Worm (Caenorhabditis elegans) whole organism, mixed stage, embryonic: ENCODE results near the gene parp-2.
A peak's percentile ranks its signal among the peaks of the same experiment; 100 is the strongest.

Experiments
- M03D4.4 ChIP-seq: sonication (generic microtip); optimal IDR thresholded peaks from 2 replicates; lab custom pipeline; 2017; ENCODE audit warnings: mild to moderate bottlenecking, missing genetic modification characterization, missing compliant biosample characterization
- bed-3 ChIP-seq: fragments of 200-800 bp; sonication (Bioruptor generic); optimal IDR thresholded peaks from 3 replicates; lab custom pipeline; 2018; ENCODE audit warnings: mild to moderate bottlenecking, missing genetic modification characterization, moderate library complexity, missing compliant biosample characterization
- blmp-1 ChIP-seq: fragments of 150-350 bp; optimal IDR thresholded peaks from 2 replicates; lab custom pipeline; 2014; ENCODE audit warnings: missing biosample characterization, missing genetic modification characterization
- ceh-39 ChIP-seq: fragments of 150-350 bp; optimal IDR thresholded peaks from 2 replicates; lab custom pipeline; 2014; ENCODE audit warnings: missing biosample characterization, missing genetic modification characterization
- ceh-43 ChIP-seq: fragments of 200-800 bp; sonication (Bioruptor generic); optimal IDR thresholded peaks from 2 replicates; lab custom pipeline; 2018; ENCODE audit warnings: mild to moderate bottlenecking, missing genetic modification characterization, moderate library complexity, missing compliant biosample characterization
- ceh-83 ChIP-seq: fragments of 200-800 bp; sonication (Bioruptor generic); optimal IDR thresholded peaks from 2 replicates; lab custom pipeline; 2018; ENCODE audit warnings: mild to moderate bottlenecking, missing genetic modification characterization, missing compliant biosample characterization
- ces-1 ChIP-seq: fragments of 150-350 bp; optimal IDR thresholded peaks from 2 replicates; lab custom pipeline; 2014; ENCODE audit warnings: missing biosample characterization, missing genetic modification reagents, missing genetic modification characterization
- cnd-1 ChIP-seq: fragments of 200-800 bp; sonication (Bioruptor generic); optimal IDR thresholded peaks from 2 replicates; lab custom pipeline; 2018; ENCODE audit warnings: mild to moderate bottlenecking, missing genetic modification characterization, missing compliant biosample characterization
- drap-1 ChIP-seq: fragments of 200-800 bp; sonication (Bioruptor generic); optimal IDR thresholded peaks from 3 replicates; lab custom pipeline; 2018; ENCODE audit warnings: mild to moderate bottlenecking, missing genetic modification characterization, missing compliant biosample characterization
- elt-1 ChIP-seq: sonication (generic microtip); optimal IDR thresholded peaks from 2 replicates; lab custom pipeline; 2017; ENCODE audit warnings: missing genetic modification characterization, mild to moderate bottlenecking, missing compliant biosample characterization, antibody characterized with exemption, moderate library complexity, borderline replicate concordance; ENCODE audit not compliant: insufficient read depth
- flh-1 ChIP-seq: fragments of 200-800 bp; sonication (Bioruptor generic); optimal IDR thresholded peaks from 2 replicates; lab custom pipeline; 2018; ENCODE audit warnings: mild to moderate bottlenecking, missing genetic modification characterization, moderate library complexity, missing compliant biosample characterization
- ham-2 ChIP-seq: fragments of 200-800 bp; sonication (Bioruptor generic); optimal IDR thresholded peaks from 2 replicates; lab custom pipeline; 2018; ENCODE audit warnings: mild to moderate bottlenecking, missing genetic modification characterization, missing compliant biosample characterization
- lin-32 ChIP-seq: fragments of 200-800 bp; sonication (Bioruptor generic); optimal IDR thresholded peaks from 2 replicates; lab custom pipeline; 2018; ENCODE audit warnings: mild to moderate bottlenecking, missing genetic modification characterization, missing compliant biosample characterization
- mep-1 ChIP-seq: fragments of 150-350 bp; optimal IDR thresholded peaks from 2 replicates; lab custom pipeline; 2017; ENCODE audit warnings: missing biosample characterization, missing genetic modification reagents, missing genetic modification characterization, inconsistent platforms
- mls-2 ChIP-seq: sonication (generic microtip); optimal IDR thresholded peaks from 2 replicates; lab custom pipeline; 2016; ENCODE audit warnings: mild to moderate bottlenecking, missing genetic modification characterization, moderate library complexity, missing compliant biosample characterization
- nhr-12 ChIP-seq: fragments of 150-350 bp; optimal IDR thresholded peaks from 2 replicates; lab custom pipeline; 2014; ENCODE audit warnings: missing biosample characterization, missing genetic modification characterization
- nhr-2 ChIP-seq: fragments of 150-350 bp; optimal IDR thresholded peaks from 2 replicates; lab custom pipeline; 2014; ENCODE audit warnings: missing biosample characterization, missing genetic modification characterization
- nhr-237 ChIP-seq: fragments of 150-350 bp; optimal IDR thresholded peaks from 2 replicates; lab custom pipeline; 2014; ENCODE audit warnings: missing biosample characterization, missing genetic modification characterization
- nhr-76 ChIP-seq: sonication (generic microtip); optimal IDR thresholded peaks from 2 replicates; lab custom pipeline; 2017; ENCODE audit warnings: missing biosample characterization, missing genetic modification characterization
- pha-4 ChIP-seq: fragments of 150-350 bp; optimal IDR thresholded peaks from 2 replicates; lab custom pipeline; 2018; ENCODE audit warnings: missing biosample characterization, missing genetic modification reagents, missing genetic modification characterization
- snpc-4 ChIP-seq: fragments of 150-350 bp; optimal IDR thresholded peaks from 2 replicates; lab custom pipeline; 2014; ENCODE audit warnings: missing biosample characterization, missing genetic modification characterization
- sptf-1 ChIP-seq: sonication (generic microtip); optimal IDR thresholded peaks from 2 replicates; lab custom pipeline; 2017; ENCODE audit warnings: mild to moderate bottlenecking, missing genetic modification characterization, moderate library complexity, missing compliant biosample characterization
- unc-120 ChIP-seq: sonication (generic microtip); optimal IDR thresholded peaks from 2 replicates; lab custom pipeline; 2017; ENCODE audit warnings: missing genetic modification characterization, missing compliant biosample characterization; ENCODE audit not compliant: poor library complexity, severe bottlenecking
- unc-39 ChIP-seq: fragments of 150-350 bp; optimal IDR thresholded peaks from 2 replicates; lab custom pipeline; 2014; ENCODE audit warnings: missing biosample characterization, missing genetic modification characterization
- ztf-11 ChIP-seq: fragments of 150-350 bp; optimal IDR thresholded peaks from 2 replicates; lab custom pipeline; 2014; ENCODE audit warnings: missing biosample characterization, missing genetic modification characterization

Gene parp-2

DNA sequence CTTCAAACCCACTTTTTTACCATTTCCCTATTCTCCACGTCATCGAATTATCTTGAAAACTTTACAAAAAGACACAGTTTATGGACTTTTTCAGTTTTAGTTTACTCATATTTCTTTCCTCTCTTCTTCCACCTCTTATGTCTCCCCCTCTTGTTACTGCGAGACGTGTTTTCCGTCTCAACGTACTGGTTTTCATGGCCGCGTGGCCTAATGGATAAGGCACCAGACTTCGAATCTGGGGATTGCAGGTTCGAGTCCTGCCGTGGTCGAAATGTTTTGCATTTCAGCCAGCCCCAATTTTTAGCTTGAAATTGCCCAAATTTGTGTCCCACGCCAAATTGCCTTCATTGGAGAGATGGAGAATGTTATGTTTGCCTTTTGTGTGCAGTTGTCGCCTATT lies 26.8 kb upstream of the parp-2 start (continued):
- TF ChIP-seq lin-32 (GFP tag; lab: Kevin White, UChicago): peak; percentile 86
- TF ChIP-seq nhr-12 (tag; lab: Kevin White, UChicago): no peak
- TF ChIP-seq mls-2 (tag; lab: Kevin White, UChicago): peak; percentile 95
- TF ChIP-seq ztf-11 (tag; lab: Kevin White, UChicago): peak; percentile 22
- peak; percentile 93 for TF ChIP-seq cnd-1 (tag; lab: Kevin White, UChicago)
- no peak for TF ChIP-seq nhr-237 (tag; lab: Kevin White, UChicago)
- TF ChIP-seq ceh-39: no peak
- peak; percentile 84 for TF ChIP-seq unc-120 (tag; lab: Kevin White, UChicago)

DNA sequence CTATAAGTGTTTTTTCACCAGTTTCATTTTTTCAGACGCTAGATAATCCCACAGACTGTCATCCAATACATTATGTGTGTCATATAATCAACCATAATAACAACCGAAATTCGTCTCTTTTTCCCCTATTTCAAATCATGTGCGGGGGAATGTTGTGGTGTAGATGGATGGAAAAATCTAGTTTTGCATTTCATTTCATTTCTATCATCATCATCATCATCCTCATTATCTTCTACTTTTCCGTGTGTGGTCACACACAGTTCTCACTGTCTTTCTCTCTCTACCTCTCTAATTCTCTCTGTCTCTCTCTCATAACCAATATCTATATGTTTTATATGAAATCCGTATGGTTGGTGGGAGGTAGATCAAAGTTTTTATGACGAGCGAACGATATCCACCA lies 19.4 kb upstream of the parp-2 start:
- TF ChIP-seq snpc-4 (tag; lab: Kevin White, UChicago) (no peak), ceh-83 (GFP tag; lab: Kevin White, UChicago) (no peak), flh-1 (GFP tag; lab: Kevin White, UChicago) (no peak), ceh-43 (no peak), blmp-1 (tag; lab: Kevin White, UChicago) (peak; percentile 22), bed-3 (no peak), ces-1 (GFP tag; lab: Kevin White, UChicago) (no peak), unc-39 (no peak)

DNA sequence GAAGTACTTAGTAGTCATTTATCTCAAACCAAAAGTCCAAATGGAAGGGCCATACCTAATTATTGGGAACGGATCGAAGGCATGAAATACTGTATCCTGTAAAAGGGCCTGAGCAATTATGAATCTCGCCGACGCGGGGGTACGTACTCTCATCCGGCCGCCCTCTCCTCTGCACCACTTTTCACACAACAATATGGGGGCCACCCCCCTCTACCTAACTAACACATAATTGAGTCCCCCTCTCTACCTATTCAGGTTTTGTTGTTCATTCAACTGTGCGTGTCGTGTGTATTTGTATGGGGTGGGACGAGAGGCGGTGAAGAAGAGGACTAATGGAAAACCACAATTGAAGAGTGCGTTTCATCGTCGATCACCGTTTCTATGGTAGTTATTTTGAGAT lies 18.4 kb upstream of the parp-2 start:
- TF ChIP-seq mep-1 (tag; lab: Kevin White, UChicago) (no peak), nhr-76 (no peak), ceh-43 (peak; percentile 77), drap-1 (GFP tag; lab: Kevin White, UChicago) (peak; percentile 13), mls-2 (tag; lab: Kevin White, UChicago) (peak; percentile 59), ham-2 (GFP tag; lab: Kevin White, UChicago) (peak; percentile 12), nhr-237 (tag; lab: Kevin White, UChicago) (no peak), sptf-1 (tag; lab: Kevin White, UChicago) (peak; percentile 69)

DNA sequence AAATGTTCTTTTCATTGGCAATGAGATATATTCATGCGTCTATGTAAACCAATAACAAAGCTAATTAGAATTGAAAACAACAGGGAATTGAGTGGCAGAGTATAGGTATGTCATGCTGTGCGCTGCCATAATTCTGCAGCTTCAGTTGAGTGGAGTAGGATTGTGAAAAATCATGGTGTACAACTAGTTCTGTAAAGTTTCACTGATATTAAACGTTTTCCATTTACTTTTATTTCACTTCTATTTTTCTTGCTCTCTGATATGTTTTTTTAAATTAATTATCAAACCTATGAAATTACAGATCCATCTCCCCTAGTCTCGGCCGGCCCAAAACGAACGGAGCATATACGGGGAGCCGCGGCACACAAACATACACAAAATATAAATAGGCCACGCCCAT lies 17.2 kb upstream of the parp-2 start, which contains the start of gene exc-7:
Gene exc-7 (plus strand): TSS at position 301 of the 400 bp plus-strand sequence.
- TF ChIP-seq ztf-11 (tag; lab: Kevin White, UChicago): no peak
- no peak for TF ChIP-seq sptf-1 (tag; lab: Kevin White, UChicago)
- TF ChIP-seq mls-2 (tag; lab: Kevin White, UChicago): no peak
- no peak for TF ChIP-seq ceh-83 (GFP tag; lab: Kevin White, UChicago)
- TF ChIP-seq nhr-76: no peak
- no peak for TF ChIP-seq bed-3
- TF ChIP-seq blmp-1 (tag; lab: Kevin White, UChicago): no peak
- no peak for TF ChIP-seq elt-1 (tag; lab: Kevin White, UChicago)
- no peak for TF ChIP-seq drap-1 (GFP tag; lab: Kevin White, UChicago)
- TF ChIP-seq, all 35 proteins: peak for 0

DNA sequence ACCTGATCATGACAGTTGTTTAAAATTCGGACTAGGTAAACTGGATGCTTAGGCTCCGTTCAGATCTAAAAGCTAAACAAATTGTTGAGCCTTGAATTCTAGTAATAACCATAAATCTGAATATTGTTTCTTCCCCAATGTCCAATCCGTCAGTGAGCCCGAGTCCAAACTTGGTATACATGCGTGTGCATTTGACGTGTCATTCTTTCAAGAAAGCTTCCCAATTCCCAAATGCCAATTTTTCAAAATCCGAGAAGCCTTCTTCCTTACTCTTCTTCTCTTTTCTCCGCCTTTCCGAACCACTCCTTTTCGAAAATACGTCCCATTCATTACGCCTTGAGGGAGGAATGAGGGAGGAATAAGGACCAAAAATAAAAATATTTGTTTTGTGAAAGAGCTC lies 16.1 kb upstream of the parp-2 start:
- TF ChIP-seq unc-39 (no peak), ceh-43 (no peak), M03D4.4 (tag; lab: Kevin White, UChicago) (no peak), unc-120 (tag; lab: Kevin White, UChicago) (no peak), pha-4 (no peak), snpc-4 (tag; lab: Kevin White, UChicago) (no peak), ceh-83 (GFP tag; lab: Kevin White, UChicago) (no peak), nhr-2 (tag; lab: Kevin White, UChicago) (no peak), cnd-1 (tag; lab: Kevin White, UChicago) (no peak), drap-1 (GFP tag; lab: Kevin White, UChicago) (no peak), ham-2 (GFP tag; lab: Kevin White, UChicago) (no peak), blmp-1 (tag; lab: Kevin White, UChicago) (no peak), sptf-1 (tag; lab: Kevin White, UChicago) (no peak), bed-3 (no peak)

DNA sequence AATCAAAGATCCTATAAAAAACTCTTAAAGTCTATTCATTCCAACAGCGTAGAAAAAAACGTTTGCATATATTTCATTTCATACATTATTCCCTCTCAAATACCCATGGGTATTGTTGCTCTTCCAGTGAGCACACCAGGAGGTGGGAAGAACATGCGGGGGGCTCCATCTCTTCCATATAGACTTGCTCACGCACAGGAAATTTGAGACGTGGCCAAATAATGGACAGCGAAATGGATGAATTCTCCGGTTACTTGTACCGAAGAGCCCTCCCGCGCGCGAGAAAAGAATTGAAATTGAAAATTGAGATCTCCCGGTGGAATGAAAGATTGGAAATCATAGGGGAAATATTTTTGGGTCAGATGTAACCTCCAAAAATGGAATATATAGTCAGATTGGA lies 15.2 kb upstream of the parp-2 start:
- TF ChIP-seq M03D4.4 (tag; lab: Kevin White, UChicago): no peak
- no peak for TF ChIP-seq ztf-11 (tag; lab: Kevin White, UChicago)
- TF ChIP-seq flh-1 (GFP tag; lab: Kevin White, UChicago): no peak
- TF ChIP-seq bed-3: no peak
- TF ChIP-seq unc-120 (tag; lab: Kevin White, UChicago): no peak
- TF ChIP-seq mep-1 (tag; lab: Kevin White, UChicago): no peak
- TF ChIP-seq ceh-39: no peak
- TF ChIP-seq elt-1 (tag; lab: Kevin White, UChicago): no peak
